Fruit fly (Drosophila melanogaster) whole organism, prepupa: ENCODE measurements around the gene CG11756.

Source experiments
- Blimp-1 ChIP-seq: fragments of 200-800 bp; sonication (Bioruptor generic); optimal IDR thresholded peaks from 3 replicates; lab custom pipeline; 2017; ENCODE audit warnings: missing biosample characterization, missing genetic modification characterization, mild to moderate bottlenecking, moderate library complexity, missing genetic modification reagents
- CG10631 ChIP-seq: fragments of 200-800 bp; sonication (Bioruptor generic); optimal IDR thresholded peaks from 2 replicates; lab custom pipeline; 2016; ENCODE audit warnings: missing biosample characterization, missing genetic modification characterization
- CG10669 ChIP-seq: fragments of 200-800 bp; sonication (Bioruptor generic); optimal IDR thresholded peaks from 3 replicates; lab custom pipeline; 2018; ENCODE audit warnings: missing biosample characterization, mild to moderate bottlenecking, missing genetic modification characterization, moderate library complexity
- CG11762 ChIP-seq: fragments of 200-800 bp; sonication (Bioruptor generic); optimal IDR thresholded peaks from 3 replicates; lab custom pipeline; 2016; ENCODE audit warnings: missing biosample characterization, missing genetic modification characterization; ENCODE audit not compliant: insufficient read depth
- CG11902 ChIP-seq: fragments of 200-800 bp; sonication (Bioruptor generic); optimal IDR thresholded peaks from 3 replicates; lab custom pipeline; 2016; ENCODE audit warnings: missing biosample characterization, missing genetic modification characterization
- CG15336 ChIP-seq: fragments of 200-800 bp; sonication (Bioruptor generic); IDR thresholded peaks from 2 replicates; pipeline ENCODE4 v1.3.6; 2022; ENCODE audit warnings: missing biosample characterization, missing genetic modification characterization
- CG3032 ChIP-seq: fragments of 200-800 bp; optimal IDR thresholded peaks from 2 replicates; lab custom pipeline; 2019; ENCODE audit warnings: missing biosample characterization, mild to moderate bottlenecking, missing genetic modification characterization, moderate library complexity
- CG31627 ChIP-seq: fragments of 200-800 bp; sonication (Bioruptor generic); optimal IDR thresholded peaks from 3 replicates; lab custom pipeline; 2016; ENCODE audit warnings: missing biosample characterization, missing genetic modification characterization
- CG32006 ChIP-seq: fragments of 200-800 bp; sonication (Bioruptor generic); optimal IDR thresholded peaks from 3 replicates; lab custom pipeline; 2017; ENCODE audit warnings: missing biosample characterization, mild to moderate bottlenecking, missing genetic modification characterization
- CG34406 ChIP-seq: fragments of 200-800 bp; sonication (Bioruptor generic); optimal IDR thresholded peaks from 3 replicates; lab custom pipeline; 2016; ENCODE audit warnings: missing biosample characterization, missing genetic modification characterization
- CG3919 ChIP-seq: fragments of 200-800 bp; sonication (Bioruptor generic); optimal IDR thresholded peaks from 3 replicates; lab custom pipeline; 2016; ENCODE audit warnings: missing biosample characterization, missing genetic modification characterization
- CG6163 ChIP-seq: fragments of 200-800 bp; sonication (Bioruptor generic); IDR thresholded peaks from 3 replicates; pipeline ENCODE4 v1.3.6; 2022; ENCODE audit warnings: missing biosample characterization, missing genetic modification characterization
- CG6792 ChIP-seq: fragments of 200-800 bp; sonication (Bioruptor generic); optimal IDR thresholded peaks from 3 replicates; lab custom pipeline; 2016; ENCODE audit warnings: missing biosample characterization, missing genetic modification characterization
- CG7368 ChIP-seq: fragments of 200-800 bp; sonication (Bioruptor generic); optimal IDR thresholded peaks from 3 replicates; lab custom pipeline; 2016; ENCODE audit warnings: missing biosample characterization, missing genetic modification characterization
- CG8319 ChIP-seq: fragments of 200-800 bp; sonication (Bioruptor generic); optimal IDR thresholded peaks from 3 replicates; lab custom pipeline; 2016; ENCODE audit warnings: missing biosample characterization, missing genetic modification characterization
- CG9139 ChIP-seq: fragments of 200-800 bp; sonication (Bioruptor generic); optimal IDR thresholded peaks from 3 replicates; lab custom pipeline; 2017; ENCODE audit warnings: missing biosample characterization, mild to moderate bottlenecking, missing genetic modification characterization
- Eip75B ChIP-seq: fragments of 200-800 bp; sonication (Bioruptor generic); optimal IDR thresholded peaks from 3 replicates; lab custom pipeline; 2016; ENCODE audit warnings: missing biosample characterization, missing genetic modification characterization
- Eip78C ChIP-seq: fragments of 200-800 bp; sonication (Bioruptor generic); peaks from one replicate; lab custom pipeline; 2016; ENCODE audit warnings: missing biosample characterization, missing genetic modification characterization
- Eip93F ChIP-seq: fragments of 200-800 bp; sonication (Bioruptor generic); optimal IDR thresholded peaks from 2 replicates; lab custom pipeline; 2016; ENCODE audit warnings: missing biosample characterization, mild to moderate bottlenecking, missing genetic modification characterization
- Ets21C ChIP-seq: fragments of 200-800 bp; sonication (Bioruptor generic); optimal IDR thresholded peaks from 3 replicates; lab custom pipeline; 2016; ENCODE audit warnings: missing biosample characterization, missing genetic modification characterization
- Hr4 ChIP-seq: fragments of 200-800 bp; sonication (Bioruptor generic); optimal IDR thresholded peaks from 3 replicates; lab custom pipeline; 2016; ENCODE audit warnings: missing biosample characterization, missing genetic modification characterization
- Lpt ChIP-seq: fragments of 200-800 bp; sonication (Bioruptor generic); optimal IDR thresholded peaks from 3 replicates; lab custom pipeline; 2016; ENCODE audit warnings: missing biosample characterization, missing genetic modification characterization
- Smox ChIP-seq: fragments of 200-800 bp; sonication (Bioruptor generic); optimal IDR thresholded peaks from 3 replicates; lab custom pipeline; 2016; ENCODE audit warnings: missing biosample characterization, missing genetic modification characterization
- Sox14 ChIP-seq: fragments of 200-800 bp; sonication (Bioruptor generic); optimal IDR thresholded peaks from 3 replicates; lab custom pipeline; 2016; ENCODE audit warnings: missing biosample characterization, missing genetic modification characterization
- achi ChIP-seq: fragments of 200-800 bp; sonication (Bioruptor generic); optimal IDR thresholded peaks from 3 replicates; lab custom pipeline; 2016; ENCODE audit warnings: missing biosample characterization, missing genetic modification characterization
- dac ChIP-seq: fragments of 200-800 bp; sonication (Bioruptor generic); optimal IDR thresholded peaks from 2 replicates; lab custom pipeline; 2017; ENCODE audit warnings: missing biosample characterization, mild to moderate bottlenecking, missing genetic modification characterization
- dsx ChIP-seq: fragments of 200-800 bp; optimal IDR thresholded peaks from 3 replicates; lab custom pipeline; 2019; ENCODE audit warnings: missing biosample characterization, mild to moderate bottlenecking, missing genetic modification characterization, moderate library complexity; ENCODE audit not compliant: poor library complexity, severe bottlenecking
- lz ChIP-seq: fragments of 200-800 bp; sonication (Bioruptor generic); optimal IDR thresholded peaks from 3 replicates; lab custom pipeline; 2016; ENCODE audit warnings: missing biosample characterization, missing genetic modification characterization
- pdm3 ChIP-seq: fragments of 200-800 bp; sonication (Bioruptor generic); optimal IDR thresholded peaks from 3 replicates; lab custom pipeline; 2016; ENCODE audit warnings: missing biosample characterization, missing genetic modification characterization
- spab ChIP-seq: fragments of 200-800 bp; sonication (Bioruptor generic); optimal IDR thresholded peaks from 2 replicates; lab custom pipeline; 2017; ENCODE audit warnings: missing biosample characterization, mild to moderate bottlenecking, missing genetic modification characterization, missing genetic modification reagents
- ss ChIP-seq, 2 experiments: fragments of 200-800 bp; sonication (Bioruptor generic); optimal IDR thresholded peaks; 2 replicates in 1 of 2; 3 replicates in 1 of 2; lab custom pipeline; 2017 to 2018; ENCODE audit warnings: mild to moderate bottlenecking in 2 of 2, missing biosample characterization in 2 of 2, missing genetic modification characterization in 2 of 2, moderate library complexity in 1 of 2
- topi ChIP-seq: fragments of 200-800 bp; sonication (Bioruptor generic); optimal IDR thresholded peaks from 3 replicates; lab custom pipeline; 2016; ENCODE audit warnings: missing biosample characterization, missing genetic modification characterization
- vri ChIP-seq: fragments of 200-800 bp; sonication (Bioruptor generic); optimal IDR thresholded peaks from 3 replicates; lab custom pipeline; 2016; ENCODE audit warnings: missing biosample characterization, mild to moderate bottlenecking, missing genetic modification characterization

Gene CG11756

DNA sequence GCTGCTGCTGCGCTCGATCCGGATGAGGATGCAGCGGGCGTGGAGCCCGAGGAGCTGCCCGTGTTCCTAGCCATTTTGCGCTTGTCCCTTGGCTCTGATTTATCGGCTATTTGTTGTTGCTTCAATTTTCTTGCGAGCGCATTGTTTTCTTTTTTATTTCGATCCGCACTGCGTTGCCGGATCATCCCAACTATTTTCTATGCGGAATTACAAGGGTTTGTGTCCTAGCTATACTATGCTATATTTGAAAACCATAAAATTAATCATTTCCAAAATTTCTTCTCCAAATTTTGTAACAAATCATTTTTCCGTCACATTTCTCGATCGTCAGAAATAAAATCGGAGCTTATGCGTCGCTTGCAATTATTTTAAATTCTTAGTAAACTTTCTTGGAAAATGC is at the start of gene CG11756, which contains the start of gene GCS1:
Gene CG11756 (plus strand): TSS at position 312 of the 400 bp plus-strand sequence.
Gene GCS1 (minus strand): TSS at position 193 of the 400 bp plus-strand sequence.
- TF ChIP-seq Sox14 (GFP tag; lab: Kevin White, UChicago) = peak; percentile 42
- peak; percentile 0 for TF ChIP-seq Eip78C (GFP tag; lab: Kevin White, UChicago)
- TF ChIP-seq CG3032 (tag; lab: Kevin White, UChicago) = peak; percentile 1
- no peak for TF ChIP-seq CG11902 (GFP tag; lab: Kevin White, UChicago)
- no peak for TF ChIP-seq CG6792 (GFP tag; lab: Kevin White, UChicago)
- no peak for TF ChIP-seq pdm3 (GFP tag; lab: Kevin White, UChicago)

- no peak for TF ChIP-seq CG31627 (GFP tag; lab: Kevin White, UChicago)
- no peak for TF ChIP-seq CG6163
- TF ChIP-seq CG32006 = no peak
- TF ChIP-seq topi (GFP tag; lab: Kevin White, UChicago) = no peak
- TF ChIP-seq Blimp-1 = no peak
- TF ChIP-seq CG11762 (GFP tag; lab: Kevin White, UChicago) = no peak
- TF ChIP-seq Lpt (GFP tag; lab: Kevin White, UChicago) = no peak
- no peak for TF ChIP-seq Eip75B
- TF ChIP-seq CG3032 (tag; lab: Kevin White, UChicago) = no peak
- no peak for TF ChIP-seq CG15336
- no peak for TF ChIP-seq dac (GFP tag; lab: Kevin White, UChicago)
- no peak for TF ChIP-seq CG7368 (GFP tag; lab: Kevin White, UChicago)
- TF ChIP-seq lz (GFP tag; lab: Kevin White, UChicago) = no peak
- no peak for TF ChIP-seq Smox (GFP tag; lab: Kevin White, UChicago)
- no peak for TF ChIP-seq Ets21C (GFP tag; lab: Kevin White, UChicago)
- TF ChIP-seq vri (GFP tag; lab: Kevin White, UChicago) = no peak
- no peak for TF ChIP-seq CG10669 (GFP tag; lab: Kevin White, UChicago)
- no peak for TF ChIP-seq spab
Measured at dm6 chrX:11302683-11303082, 45.2 kb upstream of the CG11756 start, which contains the start of gene CG44422. Gene CG44422 (minus strand): TSS chrX:11302783.

DNA sequence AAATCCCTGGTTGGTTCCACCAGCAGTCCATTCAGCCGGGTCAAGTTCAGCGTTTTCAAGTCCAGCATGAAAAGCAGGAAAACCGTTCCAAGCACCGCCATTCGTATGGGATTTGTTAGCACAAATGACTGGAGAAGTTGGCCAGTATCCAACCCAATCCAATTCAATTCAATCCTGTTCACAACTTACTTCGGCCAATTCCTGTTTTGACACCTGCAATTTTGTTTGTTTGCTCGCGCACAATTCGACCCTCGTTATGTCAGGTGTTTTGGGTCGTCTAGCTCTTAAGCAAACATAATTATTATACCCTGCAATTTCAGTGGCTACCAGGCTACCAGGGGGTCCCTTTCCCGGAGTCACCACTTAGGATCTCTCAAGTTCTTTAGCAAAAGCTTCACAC is 36.8 kb upstream of the CG11756 start, which contains the start of gene Ir10a:
Gene Ir10a (minus strand): TSS at position 101 of the 400 bp plus-strand sequence.
- TF ChIP-seq Eip78C (GFP tag; lab: Kevin White, UChicago) = no peak
- TF ChIP-seq lz (GFP tag; lab: Kevin White, UChicago) = no peak
- no peak for TF ChIP-seq CG10631 (GFP tag; lab: Kevin White, UChicago)
- no peak for TF ChIP-seq Eip93F (GFP tag; lab: Kevin White, UChicago)
- TF ChIP-seq achi (GFP tag; lab: Kevin White, UChicago) = no peak
- TF ChIP-seq ss (GFP tag; optimal IDR thresholded peaks at IDR 0.05; lab: Kevin White, UChicago) = no peak
- no peak for TF ChIP-seq CG3919
- TF ChIP-seq CG6792 (GFP tag; lab: Kevin White, UChicago) = no peak
- no peak for TF ChIP-seq CG32006

dm6 chrX:11319916-11320315 is 28.0 kb upstream of the CG11756 start:
- no peak for TF ChIP-seq Sox14 (GFP tag; lab: Kevin White, UChicago)
- TF ChIP-seq ss (GFP tag; optimal IDR thresholded peaks at IDR 0.05; lab: Kevin White, UChicago) = no peak
- TF ChIP-seq CG34406 (GFP tag; lab: Kevin White, UChicago) = no peak

- no peak for TF ChIP-seq Hr4 (GFP tag; lab: Kevin White, UChicago)
- TF ChIP-seq CG10669 (GFP tag; lab: Kevin White, UChicago) = no peak
- TF ChIP-seq CG8319 (GFP tag; lab: Kevin White, UChicago) = no peak
- TF ChIP-seq CG9139 (GFP tag; lab: Kevin White, UChicago) = no peak
- no peak for TF ChIP-seq vri (GFP tag; lab: Kevin White, UChicago)
- no peak for TF ChIP-seq dsx (GFP tag; lab: Kevin White, UChicago)
- no peak for TF ChIP-seq Sox14 (GFP tag; lab: Kevin White, UChicago)
Measured at dm6 chrX:11322257-11322656, 25.7 kb upstream of the CG11756 start, which contains the start of gene sisA. Gene sisA (minus strand): TSS chrX:11322357.
